Worm (Caenorhabditis elegans) whole organism, young adult: ENCODE measurements around the gene C05B5.8.

Source experiments
- B0019.2 ChIP-seq: fragments of 200-800 bp; sonication (Bioruptor generic); conservative IDR thresholded peaks from 2 replicates; pipeline ENCODE4 v1.3.6; 2022; ENCODE audit warnings: missing genetic modification reagents, missing genetic modification characterization, missing compliant biosample characterization
- F22D6.2 ChIP-seq: sonication (generic microtip); optimal IDR thresholded peaks from 2 replicates; lab custom pipeline; 2016; ENCODE audit warnings: mild to moderate bottlenecking, missing genetic modification characterization, missing compliant biosample characterization
- hmg-20 ChIP-seq: fragments of 200-800 bp; sonication (Bioruptor generic); IDR thresholded peaks from 2 replicates; pipeline ENCODE4 v1.3.6; 2022; ENCODE audit warnings: missing genetic modification reagents, missing genetic modification characterization, missing compliant biosample characterization
- hrde-1 ChIP-seq: sonication (generic microtip); optimal IDR thresholded peaks from 2 replicates; lab custom pipeline; 2016; ENCODE audit warnings: missing genetic modification characterization, mild to moderate bottlenecking, missing compliant biosample characterization, moderate library complexity, missing genotype, missing genetic modification reagents, borderline replicate concordance
- mcd-1 ChIP-seq: fragments of 200-800 bp; sonication (Bioruptor generic); IDR thresholded peaks from 2 replicates; pipeline ENCODE4 v1.3.6; 2022; ENCODE audit warnings: missing genetic modification reagents, missing genetic modification characterization, missing compliant biosample characterization
- mel-28 ChIP-seq: sonication (generic microtip); optimal IDR thresholded peaks from 2 replicates; lab custom pipeline; 2016; ENCODE audit warnings: borderline replicate concordance, mild to moderate bottlenecking, missing genetic modification characterization, missing compliant biosample characterization
- zim-3 ChIP-seq: sonication (generic microtip); optimal IDR thresholded peaks from 2 replicates; lab custom pipeline; 2017; ENCODE audit warnings: mild to moderate bottlenecking, missing genetic modification characterization, moderate library complexity, missing compliant biosample characterization

DNA sequence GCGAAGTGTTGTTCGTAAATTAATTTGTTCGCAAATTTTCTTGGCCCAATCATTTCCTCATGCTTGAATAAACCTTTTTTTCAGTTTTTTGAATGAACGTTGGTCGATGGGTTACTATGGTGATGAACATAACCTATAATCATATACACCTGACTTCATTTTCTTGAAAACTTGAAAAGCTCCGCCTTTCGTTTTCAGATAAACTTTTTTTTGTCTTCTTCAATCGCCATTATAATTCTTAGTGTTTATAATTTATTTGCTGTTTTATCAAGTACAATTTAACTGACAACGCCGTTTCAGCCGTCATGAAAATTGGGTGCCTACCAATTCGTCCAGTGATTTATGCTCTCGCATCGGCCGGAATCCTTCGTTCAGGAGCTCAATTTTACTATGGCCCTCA is 30.6 kb upstream of the C05B5.8 start, which contains the start of gene M04D8.7:
- TF ChIP-seq hrde-1 (tag; lab: Kevin White, UChicago) (no peak), mcd-1 (GFP tag; lab: Robert Waterston, UW) (no peak), zim-3 (tag; lab: Kevin White, UChicago) (no peak), mel-28 (tag; lab: Kevin White, UChicago) (no peak), F22D6.2 (no peak), B0019.2 (GFP tag; lab: Robert Waterston, UW) (no peak), hmg-20 (GFP tag; lab: Robert Waterston, UW) (no peak)
